Fruit fly (Drosophila melanogaster) whole organism, prepupa: ENCODE measurements around the gene SelG.

Source experiments
- CG3919 ChIP-seq: fragments of 200-800 bp; sonication (Bioruptor generic); optimal IDR thresholded peaks from 3 replicates; lab custom pipeline; 2016; ENCODE audit warnings: missing biosample characterization, missing genetic modification characterization
- Eip78C ChIP-seq: fragments of 200-800 bp; sonication (Bioruptor generic); peaks from one replicate; lab custom pipeline; 2016; ENCODE audit warnings: missing biosample characterization, missing genetic modification characterization
- dsx ChIP-seq: fragments of 200-800 bp; optimal IDR thresholded peaks from 3 replicates; lab custom pipeline; 2019; ENCODE audit warnings: missing biosample characterization, mild to moderate bottlenecking, missing genetic modification characterization, moderate library complexity; ENCODE audit not compliant: poor library complexity, severe bottlenecking
- eg ChIP-seq: fragments of 200-800 bp; sonication (Bioruptor generic); IDR thresholded peaks from 3 replicates; pipeline ENCODE4 v1.3.6; 2022; ENCODE audit warnings: missing biosample characterization, missing genetic modification characterization

dm6 chrX:11875146-11875830 lies 11.8 kb upstream of the SelG start:
- no peak for TF ChIP-seq CG3919 (GFP tag; lab: Kevin White, UChicago)
- TF ChIP-seq Eip78C (GFP tag; lab: Kevin White, UChicago), result peak; percentile 34
- no peak for TF ChIP-seq dsx
- TF ChIP-seq eg (GFP tag; lab: Robert Waterston, UW), result no peak
